Worm (Caenorhabditis elegans): ENCODE results near the gene mdt-10.

Gene mdt-10

DNA sequence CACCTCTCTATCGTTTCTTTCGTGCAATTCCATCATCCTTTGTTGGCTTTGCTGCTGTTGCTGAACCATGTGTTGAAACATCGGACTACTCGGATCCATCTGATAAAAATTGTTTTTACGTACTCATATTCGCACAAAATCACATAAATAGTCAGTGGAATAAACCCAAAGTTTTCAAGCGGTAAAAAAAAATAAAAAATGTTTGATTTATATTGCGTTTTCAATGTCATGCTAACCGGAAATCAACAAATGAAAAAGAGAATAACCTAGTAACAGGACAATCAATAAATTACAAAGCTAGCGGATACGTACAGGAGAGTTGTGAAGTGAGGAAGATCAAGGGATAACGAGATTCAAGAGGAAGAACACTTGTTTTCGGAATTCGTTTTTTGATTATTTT is at the start of gene mdt-10:
Gene mdt-10, minus strand, starts transcription at position 101 of the 400 bp plus-strand sequence.
- no peak for TF ChIP-seq hmbx-1 (tag; optimal IDR thresholded peaks at IDR 0.05)
- no peak for TF ChIP-seq F13C5.2 (tag; optimal IDR thresholded peaks at IDR 0.05)
- TF ChIP-seq ama-1 (optimal IDR thresholded peaks at IDR 0.05) = no peak
- no peak for TF ChIP-seq tra-4 (tag; optimal IDR thresholded peaks at IDR 0.05)
- no peak for TF ChIP-seq hmg-4 (GFP tag; optimal IDR thresholded peaks at IDR 0.05)
- TF ChIP-seq scrt-1 (GFP tag; IDR thresholded peaks at IDR 0.05) = no peak
- TF ChIP-seq flt-1 (GFP tag; IDR thresholded peaks at IDR 0.05) = no peak
- no peak for TF ChIP-seq aly-1 (tag; optimal IDR thresholded peaks at IDR 0.05)
- TF ChIP-seq B0310.2 (tag; optimal IDR thresholded peaks at IDR 0.05) = no peak
- TF ChIP-seq sea-1 (GFP tag; conservative IDR thresholded peaks at IDR 0.05) = no peak
- TF ChIP-seq ets-7 (tag; optimal IDR thresholded peaks at IDR 0.05) = no peak
- TF ChIP-seq ceh-13 (GFP tag; optimal IDR thresholded peaks at IDR 0.05) = no peak
- TF ChIP-seq ceh-36 (tag; optimal IDR thresholded peaks at IDR 0.05) = no peak

- TF ChIP-seq tbx-11 (GFP tag; IDR thresholded peaks at IDR 0.05) (no peak), ceh-36 (tag; optimal IDR thresholded peaks at IDR 0.05) (no peak), F13C5.2 (tag; optimal IDR thresholded peaks at IDR 0.05) (no peak), B0310.2 (tag; optimal IDR thresholded peaks at IDR 0.05) (no peak), flt-1 (GFP tag; IDR thresholded peaks at IDR 0.05) (no peak), ets-7 (tag; optimal IDR thresholded peaks at IDR 0.05) (no peak), ama-1 (optimal IDR thresholded peaks at IDR 0.05) (no peak), hmg-4 (GFP tag; optimal IDR thresholded peaks at IDR 0.05) (no peak), pes-1 (GFP tag; IDR thresholded peaks at IDR 0.05) (no peak), hmbx-1 (tag; optimal IDR thresholded peaks at IDR 0.05) (no peak), sea-1 (GFP tag; conservative IDR thresholded peaks at IDR 0.05) (no peak), ceh-13 (GFP tag; optimal IDR thresholded peaks at IDR 0.05) (no peak), hnd-1 (tag; optimal IDR thresholded peaks at IDR 0.05) (no peak)
These were observed 47.1 kb upstream of the mdt-10 start for ce11 chrII:7901990-7902389.

- TF ChIP-seq tbx-11 (GFP tag; IDR thresholded peaks at IDR 0.05) (no peak), ets-7 (tag; optimal IDR thresholded peaks at IDR 0.05) (no peak), ceh-36 (tag; optimal IDR thresholded peaks at IDR 0.05) (no peak), tra-4 (tag; optimal IDR thresholded peaks at IDR 0.05) (no peak), hnd-1 (tag; optimal IDR thresholded peaks at IDR 0.05) (no peak), ceh-13 (GFP tag; optimal IDR thresholded peaks at IDR 0.05) (no peak), sea-1 (GFP tag; conservative IDR thresholded peaks at IDR 0.05) (no peak)
These were observed 45.9 kb upstream of the mdt-10 start for ce11 chrII:7900762-7901161.

DNA sequence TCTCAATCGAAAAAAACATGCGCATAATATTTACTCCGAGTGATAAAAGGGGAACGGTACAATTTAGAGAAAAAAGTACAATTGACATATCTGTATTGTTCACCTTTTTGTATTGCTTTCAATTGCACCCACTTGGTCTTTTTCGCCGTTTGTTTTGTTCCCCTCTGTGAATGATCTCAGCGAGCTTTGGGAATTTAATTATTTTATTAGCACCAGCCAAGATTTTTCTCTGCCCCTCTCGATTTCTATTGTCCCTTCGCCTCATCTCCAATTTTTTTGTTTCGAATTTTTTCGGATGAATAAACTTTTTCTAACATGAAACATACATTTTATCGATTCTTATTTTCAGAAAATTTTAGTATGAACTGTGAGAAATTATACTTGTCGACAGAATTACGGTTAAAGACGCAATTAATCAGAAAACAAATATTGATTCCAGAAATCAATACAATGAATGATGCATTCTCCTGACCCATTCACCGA is 45.4 kb upstream of the mdt-10 start, which contains the start of gene rev-1:
Gene rev-1, plus strand, starts transcription at position 433 of the 483 bp plus-strand sequence.
- TF ChIP-seq hmg-4 (GFP tag; optimal IDR thresholded peaks at IDR 0.05) (no peak), B0310.2 (tag; optimal IDR thresholded peaks at IDR 0.05) (no peak), ceh-13 (GFP tag; optimal IDR thresholded peaks at IDR 0.05) (no peak), scrt-1 (GFP tag; IDR thresholded peaks at IDR 0.05) (no peak), tbx-11 (GFP tag; IDR thresholded peaks at IDR 0.05) (no peak), tra-4 (tag; optimal IDR thresholded peaks at IDR 0.05) (no peak), aly-1 (tag; optimal IDR thresholded peaks at IDR 0.05) (no peak), ceh-36 (tag; optimal IDR thresholded peaks at IDR 0.05) (no peak), tbx-37 (GFP tag; conservative IDR thresholded peaks at IDR 0.05) (no peak), ets-7 (tag; optimal IDR thresholded peaks at IDR 0.05) (no peak), flt-1 (GFP tag; IDR thresholded peaks at IDR 0.05) (no peak), sea-1 (GFP tag; conservative IDR thresholded peaks at IDR 0.05) (no peak), F13C5.2 (tag; optimal IDR thresholded peaks at IDR 0.05) (no peak), ama-1 (optimal IDR thresholded peaks at IDR 0.05) (no peak), hnd-1 (tag; optimal IDR thresholded peaks at IDR 0.05) (no peak), pes-1 (GFP tag; IDR thresholded peaks at IDR 0.05) (no peak), hmbx-1 (tag; optimal IDR thresholded peaks at IDR 0.05) (no peak)

ce11 chrII:7895190-7895589 is 40.3 kb upstream of the mdt-10 start:
- TF ChIP-seq aly-1 (tag; optimal IDR thresholded peaks at IDR 0.05) (no peak), pes-1 (GFP tag; IDR thresholded peaks at IDR 0.05) (no peak), tbx-11 (GFP tag; IDR thresholded peaks at IDR 0.05) (no peak), sea-1 (GFP tag; conservative IDR thresholded peaks at IDR 0.05) (no peak), ama-1 (optimal IDR thresholded peaks at IDR 0.05) (no peak), hnd-1 (tag; optimal IDR thresholded peaks at IDR 0.05) (no peak), scrt-1 (GFP tag; IDR thresholded peaks at IDR 0.05) (no peak), tra-4 (tag; optimal IDR thresholded peaks at IDR 0.05) (no peak), flt-1 (GFP tag; IDR thresholded peaks at IDR 0.05) (no peak), hmg-4 (GFP tag; optimal IDR thresholded peaks at IDR 0.05) (no peak)

- TF ChIP-seq ceh-13 (GFP tag; optimal IDR thresholded peaks at IDR 0.05) (no peak), F13C5.2 (tag; optimal IDR thresholded peaks at IDR 0.05) (no peak), ceh-36 (tag; optimal IDR thresholded peaks at IDR 0.05) (no peak), aly-1 (tag; optimal IDR thresholded peaks at IDR 0.05) (no peak), ama-1 (optimal IDR thresholded peaks at IDR 0.05) (no peak), B0310.2 (tag; optimal IDR thresholded peaks at IDR 0.05) (no peak), scrt-1 (GFP tag; IDR thresholded peaks at IDR 0.05) (no peak), tra-4 (tag; optimal IDR thresholded peaks at IDR 0.05) (no peak), hmbx-1 (tag; optimal IDR thresholded peaks at IDR 0.05) (no peak), tbx-11 (GFP tag; IDR thresholded peaks at IDR 0.05) (no peak), hnd-1 (tag; optimal IDR thresholded peaks at IDR 0.05) (no peak)
These were observed 38.8 kb upstream of the mdt-10 start for ce11 chrII:7893648-7894047.

DNA sequence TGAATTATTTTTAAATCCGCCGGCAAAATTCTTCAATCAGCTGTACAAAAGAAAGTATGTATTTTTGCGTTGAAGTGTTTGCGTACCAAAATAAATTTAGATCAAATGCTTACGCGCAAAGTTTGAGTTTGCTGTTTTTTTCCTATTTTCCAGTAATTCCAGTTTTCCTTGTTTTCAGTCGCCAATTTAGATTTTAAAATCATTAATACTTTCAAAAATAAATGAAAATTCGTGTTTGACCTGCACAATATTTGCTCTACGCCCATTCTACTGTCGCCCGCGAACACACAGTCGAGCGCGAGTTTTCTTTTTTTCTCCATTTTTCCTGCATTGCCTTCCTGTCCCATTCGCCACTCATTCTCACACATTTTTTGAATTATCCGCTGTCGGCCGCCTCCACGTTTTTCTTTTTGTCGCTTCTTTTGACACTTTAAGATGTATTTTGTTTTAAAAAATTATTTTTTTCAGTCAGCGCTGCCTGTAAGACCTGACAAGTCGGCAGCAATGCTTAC is 38.0 kb upstream of the mdt-10 start, which contains the start of gene ptc-1:
Gene ptc-1, plus strand, starts transcription at position 462 of the 512 bp plus-strand sequence.
- TF ChIP-seq hmg-4 (GFP tag; optimal IDR thresholded peaks at IDR 0.05) (no peak), flt-1 (GFP tag; IDR thresholded peaks at IDR 0.05) (no peak), tbx-11 (GFP tag; IDR thresholded peaks at IDR 0.05) (no peak), tra-4 (tag; optimal IDR thresholded peaks at IDR 0.05) (no peak), hmbx-1 (tag; optimal IDR thresholded peaks at IDR 0.05) (no peak), ceh-13 (GFP tag; optimal IDR thresholded peaks at IDR 0.05) (no peak), tbx-37 (GFP tag; conservative IDR thresholded peaks at IDR 0.05) (no peak), scrt-1 (GFP tag; IDR thresholded peaks at IDR 0.05) (no peak), hnd-1 (tag; optimal IDR thresholded peaks at IDR 0.05) (no peak), ceh-36 (tag; optimal IDR thresholded peaks at IDR 0.05) (no peak), B0310.2 (tag; optimal IDR thresholded peaks at IDR 0.05) (no peak), ets-7 (tag; optimal IDR thresholded peaks at IDR 0.05) (no peak), ama-1 (optimal IDR thresholded peaks at IDR 0.05) (no peak), F13C5.2 (tag; optimal IDR thresholded peaks at IDR 0.05) (no peak), pes-1 (GFP tag; IDR thresholded peaks at IDR 0.05) (no peak), sea-1 (GFP tag; conservative IDR thresholded peaks at IDR 0.05) (no peak), aly-1 (tag; optimal IDR thresholded peaks at IDR 0.05) (no peak)
